Fruit fly (Drosophila melanogaster): ENCODE measurements around the gene Csl4.

Gene Csl4

DNA sequence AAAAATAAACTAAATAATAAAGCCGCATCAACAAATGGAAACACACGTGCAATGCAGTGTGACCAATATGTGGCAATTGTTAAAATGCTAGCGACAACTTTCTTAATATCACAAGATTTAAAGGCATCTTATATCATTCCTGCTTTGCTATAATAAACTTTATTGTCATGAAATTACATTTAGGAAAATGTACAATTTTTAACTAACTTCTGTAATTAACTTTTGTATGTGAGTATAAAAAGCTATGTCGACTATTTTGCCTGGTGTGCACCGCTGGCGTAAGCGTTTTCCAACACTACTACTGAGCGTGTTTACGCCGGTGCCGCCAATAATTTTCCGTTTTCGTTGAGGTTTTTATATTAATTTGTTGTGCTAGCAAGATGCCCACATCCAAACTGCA is at the start of gene Csl4, which contains the start of gene Nup160 (continued):
- TF ChIP-seq CG9797 (GFP tag; optimal IDR thresholded peaks at IDR 0.05) = peak; percentile 62
- TF ChIP-seq CG34376 (GFP tag; optimal IDR thresholded peaks at IDR 0.05) = peak; percentile 48
- peak; percentile 84 for TF ChIP-seq her (GFP tag; optimal IDR thresholded peaks at IDR 0.05)
- no peak for TF ChIP-seq abd-A (tag; optimal IDR thresholded peaks at IDR 0.05)
- TF ChIP-seq Rx (GFP tag; IDR thresholded peaks at IDR 0.05) = peak; percentile 60
- TF ChIP-seq CG6272 (GFP tag; IDR thresholded peaks at IDR 0.05) = peak; percentile 61; the same call in 1 of the 2 replicates
- TF ChIP-seq yki (optimal IDR thresholded peaks at IDR 0.05) = no peak
- peak; percentile 74 for TF ChIP-seq CG13123 (GFP tag; optimal IDR thresholded peaks at IDR 0.05)
- TF ChIP-seq CG32767 (GFP tag; IDR thresholded peaks at IDR 0.05) = no peak
- TF ChIP-seq exex (tag; optimal IDR thresholded peaks at IDR 0.05) = peak; percentile 19
- no peak for TF ChIP-seq gem (tag; optimal IDR thresholded peaks at IDR 0.05)
- TF ChIP-seq Max (GFP tag; optimal IDR thresholded peaks at IDR 0.05) = peak; percentile 96
- TF ChIP-seq CG14965 (GFP tag; optimal IDR thresholded peaks at IDR 0.05; ENCODE audit: borderline replicate concordance) = no peak
- no peak for TF ChIP-seq cg (GFP tag; optimal IDR thresholded peaks at IDR 0.05)
- TF ChIP-seq jigr1 (GFP tag; IDR thresholded peaks at IDR 0.05) = no peak
- TF ChIP-seq CG10462 (GFP tag; optimal IDR thresholded peaks at IDR 0.05) = peak; percentile 58
- TF ChIP-seq C15 (GFP tag; IDR thresholded peaks at IDR 0.05) = no peak
- TF ChIP-seq Jarid2 (GFP tag; optimal IDR thresholded peaks at IDR 0.05) = no peak
- 0 out of 2 replicates have a peak, but pooled peaks have one; percentile 8 for TF ChIP-seq CG11696 (GFP tag; IDR thresholded peaks at IDR 0.05)
- peak; percentile 55; the same call in 1 of the 3 replicates for TF ChIP-seq CG3726 (GFP tag; IDR thresholded peaks at IDR 0.05)
- no peak for TF ChIP-seq Deaf1 (tag; optimal IDR thresholded peaks at IDR 0.05)
- peak; percentile 73 for TF ChIP-seq CG30020 (tag; optimal IDR thresholded peaks at IDR 0.05)
- TF ChIP-seq Atf3 (GFP tag; optimal IDR thresholded peaks at IDR 0.05) = peak; percentile 56
- TF ChIP-seq CG33557 (GFP tag; optimal IDR thresholded peaks at IDR 0.05) = peak; percentile 37
- TF ChIP-seq CG8478 (optimal IDR thresholded peaks at IDR 0.05) = no peak
- TF ChIP-seq E2f2 (GFP tag; IDR thresholded peaks at IDR 0.05) = peak; percentile 67
- peak; percentile 23 for TF ChIP-seq CTCF (GFP tag; optimal IDR thresholded peaks at IDR 0.05)
- peak; percentile 83 for TF ChIP-seq maf-S (GFP tag; optimal IDR thresholded peaks at IDR 0.05)
- no peak for TF ChIP-seq CG4360 (GFP tag; IDR thresholded peaks at IDR 0.05)
- no peak for TF ChIP-seq CG4328 (GFP tag; optimal IDR thresholded peaks at IDR 0.05)
- TF ChIP-seq YL-1 (GFP tag; optimal IDR thresholded peaks at IDR 0.05) = peak; percentile 84
- peak; percentile 40 for TF ChIP-seq CG6683 (GFP tag; optimal IDR thresholded peaks at IDR 0.05)
- no peak for TF ChIP-seq CG16813 (GFP tag; IDR thresholded peaks at IDR 0.05; ENCODE audit: partially characterized antibody)
- TF ChIP-seq MESR4 (GFP tag; optimal IDR thresholded peaks at IDR 0.05) = peak; percentile 18
- peak; percentile 29; the same call in 1 of the 2 replicates for TF ChIP-seq Dref (GFP tag; IDR thresholded peaks at IDR 0.05)
- TF ChIP-seq CG32532 (GFP tag; IDR thresholded peaks at IDR 0.05) = peak; percentile 86
- TF ChIP-seq CG4282 (GFP tag; optimal IDR thresholded peaks at IDR 0.05) = peak; percentile 55
- TF ChIP-seq Hey (tag; optimal IDR thresholded peaks at IDR 0.05) = no peak
- TF ChIP-seq gt (GFP tag; IDR thresholded peaks at IDR 0.05) = no peak
- TF ChIP-seq CG12104 (GFP tag; optimal IDR thresholded peaks at IDR 0.05) = peak; percentile 26
- TF ChIP-seq Asciz (GFP tag; optimal IDR thresholded peaks at IDR 0.05) = no peak
- TF ChIP-seq da (GFP tag; optimal IDR thresholded peaks at IDR 0.05) = peak; percentile 73
- peak; percentile 91 for TF ChIP-seq Antp (GFP tag; optimal IDR thresholded peaks at IDR 0.05)
- peak; percentile 20; the same call in 1 of the 3 replicates for TF ChIP-seq croc (GFP tag; conservative IDR thresholded peaks at IDR 0.05)
- no peak for TF ChIP-seq CG6654 (GFP tag; optimal IDR thresholded peaks at IDR 0.05)
- TF ChIP-seq nau (GFP tag; optimal IDR thresholded peaks at IDR 0.05) = no peak
- TF ChIP-seq CG9817 (tag; optimal IDR thresholded peaks at IDR 0.05) = peak; percentile 76
- no peak for TF ChIP-seq schlank (tag; optimal IDR thresholded peaks at IDR 0.05)
- TF ChIP-seq E2f1 (GFP tag; IDR thresholded peaks at IDR 0.05) = peak; percentile 68
- no peak for TF ChIP-seq CG6854 (GFP tag; optimal IDR thresholded peaks at IDR 0.05)
- TF ChIP-seq Dfd (GFP tag; optimal IDR thresholded peaks at IDR 0.05) = no peak
- TF ChIP-seq shn (GFP tag; optimal IDR thresholded peaks at IDR 0.05) = peak; percentile 82
- TF ChIP-seq chif (GFP tag; optimal IDR thresholded peaks at IDR 0.05) = peak; percentile 78 to 79

Data from whole organism, embryonic.